Worm (Caenorhabditis elegans): ENCODE results near the gene clec-43.

ce11 chrII:913222-913722 lies 30.6 kb upstream of the clec-43 start, which contains the start of gene fbxc-33:
- TF ChIP-seq W03F9.2 (tag; optimal IDR thresholded peaks at IDR 0.05) (no peak), dao-5 (tag; optimal IDR thresholded peaks at IDR 0.05) (no peak)

Measured in whole organism, L4/young adult.